Fruit fly (Drosophila melanogaster): ENCODE measurements around the gene Ir94h.

Gene Ir94h

dm6 chr3R:23460667-23461066, 26.6 kb upstream of the Ir94h start:
- no peak for TF ChIP-seq salr (GFP tag; optimal IDR thresholded peaks at IDR 0.05)
- TF ChIP-seq Hr38 (GFP tag; optimal IDR thresholded peaks at IDR 0.05), result no peak
- TF ChIP-seq CG7368 (GFP tag; optimal IDR thresholded peaks at IDR 0.05), result no peak
- TF ChIP-seq CG6163 (GFP tag; IDR thresholded peaks at IDR 0.05), result no peak
- TF ChIP-seq dac (GFP tag; optimal IDR thresholded peaks at IDR 0.05), result no peak
- no peak for TF ChIP-seq CG6276 (GFP tag; optimal IDR thresholded peaks at IDR 0.05)
- no peak for TF ChIP-seq CG8632 (GFP tag; optimal IDR thresholded peaks at IDR 0.05)

dm6 chr3R:23472011-23472958, 15.0 kb upstream of the Ir94h start, which contains the start of gene CG4374:
CG4374 (minus strand) TSS chr3R:23472278.
- TF ChIP-seq Lpt (GFP tag; optimal IDR thresholded peaks at IDR 0.05), result peak; percentile 34
- no peak for TF ChIP-seq Hr4 (GFP tag; optimal IDR thresholded peaks at IDR 0.05)
- no peak for TF ChIP-seq CG6808 (GFP tag; optimal IDR thresholded peaks at IDR 0.05)
- TF ChIP-seq CG3032 (tag; optimal IDR thresholded peaks at IDR 0.05), result no peak
- no peak for TF ChIP-seq Hr38 (GFP tag; optimal IDR thresholded peaks at IDR 0.05)
- TF ChIP-seq ss (GFP tag; optimal IDR thresholded peaks at IDR 0.05), result peak in 1 of 2 experiments; percentile 46
- TF ChIP-seq CG3919 (GFP tag; optimal IDR thresholded peaks at IDR 0.05), result peak; percentile 65
- peak; percentile 25 for TF ChIP-seq Eip78C (GFP tag)
- TF ChIP-seq Ets96B (tag; optimal IDR thresholded peaks at IDR 0.05), result no peak
- no peak for TF ChIP-seq Hr39 (GFP tag; optimal IDR thresholded peaks at IDR 0.05)
- no peak for TF ChIP-seq lz (GFP tag; optimal IDR thresholded peaks at IDR 0.05)
- no peak for TF ChIP-seq CG6276 (GFP tag; optimal IDR thresholded peaks at IDR 0.05)
- no peak for TF ChIP-seq dac (GFP tag; optimal IDR thresholded peaks at IDR 0.05)
- TF ChIP-seq vri (GFP tag; optimal IDR thresholded peaks at IDR 0.05), result no peak
- 0 out of 3 replicates have a peak, but pooled peaks have one; percentile 12 for TF ChIP-seq eg (GFP tag; IDR thresholded peaks at IDR 0.05)
- no peak for TF ChIP-seq acj6 (GFP tag; optimal IDR thresholded peaks at IDR 0.05)
- no peak for TF ChIP-seq Smox (GFP tag; optimal IDR thresholded peaks at IDR 0.05)
- no peak for TF ChIP-seq salr (GFP tag; optimal IDR thresholded peaks at IDR 0.05)
- TF ChIP-seq CG10669 (GFP tag; optimal IDR thresholded peaks at IDR 0.05), result no peak
- TF ChIP-seq CG6163 (GFP tag; IDR thresholded peaks at IDR 0.05), result 0 out of 3 replicates have a peak, but pooled peaks have one; percentile 9
- no peak for TF ChIP-seq CG4318 (GFP tag; optimal IDR thresholded peaks at IDR 0.05)
- no peak for TF ChIP-seq Ets21C (GFP tag; optimal IDR thresholded peaks at IDR 0.05)
- TF ChIP-seq CG34406 (GFP tag; optimal IDR thresholded peaks at IDR 0.05), result no peak
- no peak for TF ChIP-seq Blimp-1 (GFP tag; optimal IDR thresholded peaks at IDR 0.05)
- TF ChIP-seq dsx (GFP tag; optimal IDR thresholded peaks at IDR 0.05; ENCODE audit: poor library complexity, severe bottlenecking), result peak; percentile 40
- peak; percentile 59 for TF ChIP-seq Eip75B (GFP tag; optimal IDR thresholded peaks at IDR 0.05)
- TF ChIP-seq CG6854 (GFP tag; optimal IDR thresholded peaks at IDR 0.05), result peak; percentile 11
- TF ChIP-seq CG9139 (GFP tag; optimal IDR thresholded peaks at IDR 0.05), result peak; percentile 14
- TF ChIP-seq CG15336 (GFP tag; IDR thresholded peaks at IDR 0.05), result no peak

- TF ChIP-seq Ets96B (tag; optimal IDR thresholded peaks at IDR 0.05) (no peak), fd85E (GFP tag; optimal IDR thresholded peaks at IDR 0.05) (no peak), pdm3 (GFP tag; optimal IDR thresholded peaks at IDR 0.05) (no peak), CG11762 (GFP tag; optimal IDR thresholded peaks at IDR 0.05; ENCODE audit: insufficient read depth) (no peak), CG8632 (GFP tag; optimal IDR thresholded peaks at IDR 0.05) (no peak), net (GFP tag; optimal IDR thresholded peaks at IDR 0.05) (no peak), salr (GFP tag; optimal IDR thresholded peaks at IDR 0.05) (peak in 1 of 2 experiments; percentile 8), CG8119 (GFP tag; IDR thresholded peaks at IDR 0.05) (0 out of 3 replicates have a peak, but pooled peaks have one; percentile 23), Ets21C (GFP tag; optimal IDR thresholded peaks at IDR 0.05) (no peak), CG10631 (GFP tag; optimal IDR thresholded peaks at IDR 0.05) (no peak), esn (GFP tag; optimal IDR thresholded peaks at IDR 0.05) (no peak), spab (GFP tag; optimal IDR thresholded peaks at IDR 0.05) (no peak), Eip78C (GFP tag) (no peak), OdsH (GFP tag; optimal IDR thresholded peaks at IDR 0.05) (no peak), Sox15 (GFP tag; optimal IDR thresholded peaks at IDR 0.05) (no peak), CG15336 (GFP tag; IDR thresholded peaks at IDR 0.05) (peak; percentile 47), lz (GFP tag; optimal IDR thresholded peaks at IDR 0.05) (no peak), CG3032 (tag; optimal IDR thresholded peaks at IDR 0.05) (no peak), topi (GFP tag; optimal IDR thresholded peaks at IDR 0.05) (no peak), eg (GFP tag; IDR thresholded peaks at IDR 0.05) (0 out of 3 replicates have a peak, but pooled peaks have one; percentile 17), achi (GFP tag; optimal IDR thresholded peaks at IDR 0.05) (no peak), dac (GFP tag; optimal IDR thresholded peaks at IDR 0.05) (no peak), Hr38 (GFP tag; optimal IDR thresholded peaks at IDR 0.05) (no peak), vri (GFP tag; optimal IDR thresholded peaks at IDR 0.05) (no peak), CG6276 (GFP tag; optimal IDR thresholded peaks at IDR 0.05) (peak; percentile 6), Eip93F (GFP tag; optimal IDR thresholded peaks at IDR 0.05) (no peak)
These were observed 11.2 kb upstream of the Ir94h start for dm6 chr3R:23476085-23476484.
